Worm (Caenorhabditis elegans) whole organism, L4/young adult: ENCODE data around the gene C47E12.11.

Source experiments
- W03F9.2 ChIP-seq: fragments of 150-350 bp; optimal IDR thresholded peaks from 2 replicates; lab custom pipeline; 2014; ENCODE audit warnings: missing biosample characterization, missing genetic modification characterization
- dao-5 ChIP-seq: sonication (generic microtip); optimal IDR thresholded peaks from 2 replicates; lab custom pipeline; 2016; ENCODE audit warnings: missing genotype, missing genetic modification characterization, moderate library complexity, missing compliant biosample characterization
- him-1 ChIP-seq: sonication (generic microtip); optimal IDR thresholded peaks from 2 replicates; lab custom pipeline; 2016; ENCODE audit warnings: missing genotype, missing genetic modification reagents, missing genetic modification characterization, missing compliant biosample characterization

C47E12.11 gene

DNA sequence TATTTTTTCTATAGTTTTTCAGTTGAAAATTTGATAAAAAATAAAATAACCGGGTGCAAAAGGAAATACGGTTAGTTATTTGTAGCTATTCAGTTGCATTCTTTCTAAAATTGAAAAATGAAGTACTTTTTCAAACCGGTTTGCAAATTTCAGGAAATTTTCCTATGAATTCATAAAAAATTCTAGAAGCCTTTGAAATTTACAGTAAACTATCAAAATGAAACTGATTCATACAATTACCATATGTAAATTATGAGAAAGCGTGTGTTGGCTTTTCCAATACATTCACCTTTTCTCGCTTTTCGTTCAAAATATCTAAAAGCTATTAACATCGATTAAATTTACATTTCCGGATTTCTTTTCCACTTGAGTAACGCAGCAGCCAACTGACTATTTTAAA is 47.8 kb downstream of the C47E12.11 start, which contains the start of gene ent-7:
ent-7 (plus strand) TSS at position 301 of the 400 bp plus-strand sequence.
- TF ChIP-seq dao-5 (tag; lab: Kevin White, UChicago), result no peak
- TF ChIP-seq W03F9.2 (tag; lab: Kevin White, UChicago), result no peak
- no peak for TF ChIP-seq him-1 (tag; lab: Kevin White, UChicago)

DNA sequence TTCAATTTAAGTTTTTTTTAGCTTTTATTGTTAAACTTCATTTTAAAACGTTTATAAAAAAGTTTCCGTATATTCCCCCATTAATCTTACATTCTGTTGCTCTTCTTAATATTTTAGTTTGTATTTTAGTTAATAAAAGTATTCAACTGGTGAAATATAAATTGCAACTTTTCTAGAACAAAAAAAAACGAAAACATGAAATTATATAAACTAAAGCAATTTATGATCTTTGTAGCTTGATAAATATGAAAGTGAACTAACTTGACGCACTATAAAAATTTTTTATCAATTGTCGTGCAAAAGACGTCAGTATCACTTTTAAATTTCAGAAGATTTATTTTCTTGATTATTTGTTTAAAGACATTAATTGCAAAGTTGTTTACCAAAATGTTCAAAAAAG is 48.4 kb downstream of the C47E12.11 start, which contains the start of gene F44D12.2:
F44D12.2 (minus strand) TSS at position 101 of the 400 bp plus-strand sequence.
- TF ChIP-seq dao-5 (tag; lab: Kevin White, UChicago) (no peak), W03F9.2 (tag; lab: Kevin White, UChicago) (no peak), him-1 (tag; lab: Kevin White, UChicago) (no peak)
